Worm (Caenorhabditis elegans) whole organism, midembryonic: ENCODE results near the gene dmd-10.

Experiments
- T22C8.4 ChIP-seq: fragments of 200-800 bp; sonication (Bioruptor generic); IDR thresholded peaks from 2 replicates; pipeline ENCODE4 v1.3.6; 2022; ENCODE audit warnings: missing genetic modification characterization, missing compliant biosample characterization
- cog-1 ChIP-seq: sonication (generic microtip); optimal IDR thresholded peaks from 2 replicates; lab custom pipeline; 2016; ENCODE audit warnings: missing genetic modification characterization, missing compliant biosample characterization
- flt-1 ChIP-seq: fragments of 200-800 bp; sonication (Bioruptor generic); IDR thresholded peaks from 2 replicates; pipeline ENCODE4 v1.3.6; 2022; ENCODE audit warnings: missing genetic modification characterization, missing compliant biosample characterization
- klf-2 ChIP-seq: fragments of 200-800 bp; sonication (Bioruptor generic); conservative IDR thresholded peaks from 2 replicates; pipeline ENCODE4 v1.3.6; 2022; ENCODE audit warnings: missing genetic modification reagents, missing genetic modification characterization, missing compliant biosample characterization
- med-1 ChIP-seq: sonication (generic microtip); optimal IDR thresholded peaks from 2 replicates; lab custom pipeline; 2017; ENCODE audit warnings: missing genetic modification characterization, mild to moderate bottlenecking, missing compliant biosample characterization, antibody characterized with exemption, missing genetic modification reagents; ENCODE audit not compliant: insufficient read depth
- ref-1 ChIP-seq: fragments of 200-800 bp; sonication (Bioruptor generic); conservative IDR thresholded peaks from 2 replicates; pipeline ENCODE4 v1.3.6; 2022; ENCODE audit warnings: missing genetic modification reagents, missing genetic modification characterization, missing compliant biosample characterization
- tab-1 ChIP-seq: fragments of 200-800 bp; sonication (Bioruptor generic); IDR thresholded peaks from 2 replicates; pipeline ENCODE4 v1.3.6; 2022; ENCODE audit warnings: missing genetic modification characterization, missing compliant biosample characterization
- ztf-23 ChIP-seq: fragments of 200-800 bp; sonication (Bioruptor generic); IDR thresholded peaks from 2 replicates; pipeline ENCODE4 v1.3.6; 2022; ENCODE audit warnings: missing genetic modification reagents, missing genetic modification characterization, missing compliant biosample characterization
- ztf-29 ChIP-seq: fragments of 200-800 bp; sonication (Bioruptor generic); IDR thresholded peaks from 2 replicates; pipeline ENCODE4 v1.3.6; 2022; ENCODE audit warnings: missing genetic modification reagents, missing genetic modification characterization, missing compliant biosample characterization

The dmd-10 gene

ce11 chrV:13221066-13221465, 15.3 kb downstream of the dmd-10 start:
- no peak for TF ChIP-seq flt-1 (GFP tag; lab: Robert Waterston, UW)
- no peak for TF ChIP-seq ref-1 (GFP tag; lab: Robert Waterston, UW)

- TF ChIP-seq cog-1 (tag; lab: Kevin White, UChicago) (no peak), ztf-23 (GFP tag; lab: Robert Waterston, UW) (no peak), med-1 (no peak), tab-1 (GFP tag; lab: Robert Waterston, UW) (no peak), klf-2 (GFP tag; lab: Robert Waterston, UW) (no peak), ref-1 (GFP tag; lab: Robert Waterston, UW) (no peak), ztf-29 (GFP tag; lab: Robert Waterston, UW) (no peak), flt-1 (GFP tag; lab: Robert Waterston, UW) (no peak), T22C8.4 (GFP tag; lab: Robert Waterston, UW) (no peak)
These were observed 23.8 kb downstream of the dmd-10 start for ce11 chrV:13212584-13212983.

ce11 chrV:13209567-13209966, 26.8 kb downstream of the dmd-10 start, which contains the start of gene F57B1.6:
Gene F57B1.6 (plus strand): TSS chrV:13209645.
- TF ChIP-seq ztf-23 (GFP tag; lab: Robert Waterston, UW) = no peak
- no peak for TF ChIP-seq tab-1 (GFP tag; lab: Robert Waterston, UW)
- TF ChIP-seq T22C8.4 (GFP tag; lab: Robert Waterston, UW) = no peak
- no peak for TF ChIP-seq med-1
- TF ChIP-seq flt-1 (GFP tag; lab: Robert Waterston, UW) = no peak
- no peak for TF ChIP-seq ztf-29 (GFP tag; lab: Robert Waterston, UW)
- no peak for TF ChIP-seq ref-1 (GFP tag; lab: Robert Waterston, UW)
- TF ChIP-seq klf-2 (GFP tag; lab: Robert Waterston, UW) = no peak
- TF ChIP-seq cog-1 (tag; lab: Kevin White, UChicago) = no peak

- TF ChIP-seq T22C8.4 (GFP tag; lab: Robert Waterston, UW) = no peak
- TF ChIP-seq ztf-23 (GFP tag; lab: Robert Waterston, UW) = no peak
- TF ChIP-seq cog-1 (tag; lab: Kevin White, UChicago) = no peak
- no peak for TF ChIP-seq med-1
- no peak for TF ChIP-seq tab-1 (GFP tag; lab: Robert Waterston, UW)
- TF ChIP-seq klf-2 (GFP tag; lab: Robert Waterston, UW) = no peak
- TF ChIP-seq ref-1 (GFP tag; lab: Robert Waterston, UW) = no peak
- TF ChIP-seq ztf-29 (GFP tag; lab: Robert Waterston, UW) = no peak
- no peak for TF ChIP-seq flt-1 (GFP tag; lab: Robert Waterston, UW)
These were observed 29.0 kb downstream of the dmd-10 start, which contains the start of gene F57B1.5 for ce11 chrV:13207426-13207825. Gene F57B1.5 (plus strand): TSS chrV:13207726.

- TF ChIP-seq ref-1 (GFP tag; lab: Robert Waterston, UW) (no peak), tab-1 (GFP tag; lab: Robert Waterston, UW) (no peak), ztf-29 (GFP tag; lab: Robert Waterston, UW) (no peak), cog-1 (tag; lab: Kevin White, UChicago) (no peak), med-1 (no peak), T22C8.4 (GFP tag; lab: Robert Waterston, UW) (no peak), flt-1 (GFP tag; lab: Robert Waterston, UW) (no peak), klf-2 (GFP tag; lab: Robert Waterston, UW) (no peak), ztf-23 (GFP tag; lab: Robert Waterston, UW) (no peak)
These were observed 29.9 kb downstream of the dmd-10 start for ce11 chrV:13206514-13206913.

ce11 chrV:13202127-13202610, 34.2 kb downstream of the dmd-10 start, which contains the start of the genes col-159 and col-160:
Gene col-159 (minus strand): TSS chrV:13202177.
Gene col-160 (minus strand): TSS chrV:13202189.
- no peak for TF ChIP-seq flt-1 (GFP tag; lab: Robert Waterston, UW)
- no peak for TF ChIP-seq cog-1 (tag; lab: Kevin White, UChicago)
- TF ChIP-seq ztf-29 (GFP tag; lab: Robert Waterston, UW) = no peak
- TF ChIP-seq tab-1 (GFP tag; lab: Robert Waterston, UW) = no peak
- TF ChIP-seq T22C8.4 (GFP tag; lab: Robert Waterston, UW) = no peak
- no peak for TF ChIP-seq med-1
- TF ChIP-seq ztf-23 (GFP tag; lab: Robert Waterston, UW) = no peak
- no peak for TF ChIP-seq ref-1 (GFP tag; lab: Robert Waterston, UW)
- no peak for TF ChIP-seq klf-2 (GFP tag; lab: Robert Waterston, UW)

ce11 chrV:13200609-13201008, 35.8 kb downstream of the dmd-10 start:
- TF ChIP-seq med-1 (no peak), ref-1 (GFP tag; lab: Robert Waterston, UW) (no peak), klf-2 (GFP tag; lab: Robert Waterston, UW) (no peak), cog-1 (tag; lab: Kevin White, UChicago) (no peak), ztf-23 (GFP tag; lab: Robert Waterston, UW) (no peak), tab-1 (GFP tag; lab: Robert Waterston, UW) (no peak), T22C8.4 (GFP tag; lab: Robert Waterston, UW) (no peak), flt-1 (GFP tag; lab: Robert Waterston, UW) (no peak), ztf-29 (GFP tag; lab: Robert Waterston, UW) (no peak)

ce11 chrV:13197823-13198222, 38.6 kb downstream of the dmd-10 start, which contains the start of gene F57B1.9:
Gene F57B1.9 (minus strand): TSS chrV:13197923.
- no peak for TF ChIP-seq klf-2 (GFP tag; lab: Robert Waterston, UW)
- TF ChIP-seq ztf-29 (GFP tag; lab: Robert Waterston, UW) = no peak
- no peak for TF ChIP-seq T22C8.4 (GFP tag; lab: Robert Waterston, UW)
- TF ChIP-seq med-1 = no peak
- no peak for TF ChIP-seq ztf-23 (GFP tag; lab: Robert Waterston, UW)
- TF ChIP-seq flt-1 (GFP tag; lab: Robert Waterston, UW) = no peak
- TF ChIP-seq tab-1 (GFP tag; lab: Robert Waterston, UW) = no peak
- TF ChIP-seq cog-1 (tag; lab: Kevin White, UChicago) = no peak
- no peak for TF ChIP-seq ref-1 (GFP tag; lab: Robert Waterston, UW)

ce11 chrV:13195548-13195947, 40.9 kb downstream of the dmd-10 start, which contains the start of gene F57B1.1:
Gene F57B1.1 (minus strand): TSS chrV:13195648.
- TF ChIP-seq ref-1 (GFP tag; lab: Robert Waterston, UW) (no peak), T22C8.4 (GFP tag; lab: Robert Waterston, UW) (no peak), tab-1 (GFP tag; lab: Robert Waterston, UW) (no peak), ztf-23 (GFP tag; lab: Robert Waterston, UW) (no peak), cog-1 (tag; lab: Kevin White, UChicago) (no peak)
